Fruit fly (Drosophila melanogaster): ENCODE data around the gene CG14082.

dm6 chr3L:19138925-19139503 lies at the start of gene CG14082:
- TF ChIP-seq Sin3A (optimal IDR thresholded peaks at IDR 0.05) (no peak), h (optimal IDR thresholded peaks at IDR 0.05) (no peak), Myc (optimal IDR thresholded peaks at IDR 0.05) (no peak), psq (optimal IDR thresholded peaks at IDR 0.05) (no peak), insv (optimal IDR thresholded peaks at IDR 0.05) (no peak), ttk (optimal IDR thresholded peaks at IDR 0.05) (no peak)

All from Kc167 (cell line).